Fruit fly (Drosophila melanogaster): ENCODE measurements around the gene ChT.
A peak's percentile ranks its signal among the peaks of the same experiment; 100 is the strongest.

DNA sequence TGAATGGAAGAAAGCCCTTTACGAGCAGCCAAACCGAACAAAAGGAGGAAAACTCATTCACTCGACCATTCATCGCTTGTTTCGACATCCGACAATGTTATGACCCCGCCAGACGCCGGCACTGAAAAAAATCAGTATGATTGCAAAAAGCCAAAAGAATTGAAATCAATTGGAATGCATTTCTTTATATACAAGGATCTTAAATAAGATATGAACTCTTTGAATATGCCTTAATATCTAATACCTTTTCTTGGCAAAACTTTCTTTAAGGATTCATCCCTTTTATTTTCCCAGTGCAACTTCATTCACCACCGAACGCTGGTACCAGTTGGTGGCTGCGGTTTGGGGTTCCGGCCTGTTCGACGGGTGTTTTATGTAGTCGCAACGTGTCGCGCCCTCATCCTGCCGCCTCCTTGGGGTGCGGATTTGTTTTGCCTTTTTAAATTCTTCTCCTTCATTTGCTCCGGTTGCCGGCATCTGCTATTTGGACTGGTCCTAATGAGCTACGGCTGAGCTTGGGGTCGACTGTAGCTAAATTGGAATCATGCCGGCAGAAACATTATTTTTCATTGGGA is 39.5 kb downstream of the ChT start:
- TF ChIP-seq CG4496 (GFP tag; IDR thresholded peaks at IDR 0.05) (no peak), CG13204 (GFP tag; optimal IDR thresholded peaks at IDR 0.05) (peak; percentile 9), fd96Ca (GFP tag; IDR thresholded peaks at IDR 0.05) (no peak; the same call in 2 of the 3 replicates), CG8159 (tag; optimal IDR thresholded peaks at IDR 0.05) (peak; percentile 79), CG8301 (tag; optimal IDR thresholded peaks at IDR 0.05) (no peak), Pif1B (GFP tag; optimal IDR thresholded peaks at IDR 0.05) (peak; percentile 43), CG9948 (tag; optimal IDR thresholded peaks at IDR 0.05) (no peak), EcR (GFP tag; optimal IDR thresholded peaks at IDR 0.05) (no peak), CG14655 (GFP tag; optimal IDR thresholded peaks at IDR 0.05) (peak; percentile 42), D1 (tag; optimal IDR thresholded peaks at IDR 0.05) (no peak), Ets98B (GFP tag; IDR thresholded peaks at IDR 0.05) (no peak), Snoo (tag; optimal IDR thresholded peaks at IDR 0.05) (no peak)

Measured in whole organism, pupa.